Fruit fly (Drosophila melanogaster): ENCODE results near the gene SdhD.

The SdhD gene

dm6 chr3R:23782456-23783402 lies 22.3 kb upstream of the SdhD start (continued):
- TF ChIP-seq ash1 (GFP tag; optimal IDR thresholded peaks at IDR 0.05) (peak; percentile 92), Kr (GFP tag; optimal IDR thresholded peaks at IDR 0.05) (peak; percentile 86), lov (optimal IDR thresholded peaks at IDR 0.05) (no peak), lov (GFP tag; IDR thresholded peaks at IDR 0.05) (peak; percentile 89), CG18619 (GFP tag; optimal IDR thresholded peaks at IDR 0.05) (peak; percentile 76), h (optimal IDR thresholded peaks at IDR 0.05) (no peak), Xbp1 (GFP tag; optimal IDR thresholded peaks at IDR 0.05) (peak; percentile 91), shn (GFP tag; optimal IDR thresholded peaks at IDR 0.05) (peak; percentile 54), Hr39 (optimal IDR thresholded peaks at IDR 0.05) (no peak), B-H2 (GFP tag; optimal IDR thresholded peaks at IDR 0.05) (peak; percentile 52), CG16863 (GFP tag; optimal IDR thresholded peaks at IDR 0.05) (peak; percentile 88), sens (GFP tag) (peak; percentile 99), NfI (GFP tag; optimal IDR thresholded peaks at IDR 0.05) (peak; percentile 71), maf-S (GFP tag; optimal IDR thresholded peaks at IDR 0.05) (peak; percentile 60), sim (GFP tag; IDR thresholded peaks at IDR 0.05) (peak; percentile 84), CG8924 (tag; optimal IDR thresholded peaks at IDR 0.05) (peak; percentile 92), NFAT (GFP tag; IDR thresholded peaks at IDR 0.05) (peak; percentile 22; the same call in 1 of the 2 replicates), Nf-YC (tag; optimal IDR thresholded peaks at IDR 0.05) (peak; percentile 85), CG15696 (tag; optimal IDR thresholded peaks at IDR 0.05) (peak; percentile 94), HLH54F (GFP tag; optimal IDR thresholded peaks at IDR 0.05) (peak; percentile 50), Poxn (GFP tag; IDR thresholded peaks at IDR 0.05) (no peak), CG30020 (tag; optimal IDR thresholded peaks at IDR 0.05) (peak; percentile 68), CG11560 (tag; IDR thresholded peaks at IDR 0.05) (peak; percentile 37; the same call in 1 of the 3 replicates), CHES-1-like (GFP tag; optimal IDR thresholded peaks at IDR 0.05) (peak; percentile 38), Lhr (GFP tag; optimal IDR thresholded peaks at IDR 0.05) (peak; percentile 71), sens-2 (GFP tag; IDR thresholded peaks at IDR 0.05) (peak; percentile 62), abd-A (tag; optimal IDR thresholded peaks at IDR 0.05) (peak; percentile 48), Hsf (GFP tag; optimal IDR thresholded peaks at IDR 0.05) (peak; percentile 90), CG7839 (tag; optimal IDR thresholded peaks at IDR 0.05) (peak; percentile 91), ssp (GFP tag; IDR thresholded peaks at IDR 0.05) (peak; percentile 78), CG30431 (GFP tag; optimal IDR thresholded peaks at IDR 0.05) (peak; percentile 92), Usf (GFP tag; optimal IDR thresholded peaks at IDR 0.05) (peak; percentile 84), CG9876 (GFP tag; optimal IDR thresholded peaks at IDR 0.05) (no peak), CG31365 (tag; optimal IDR thresholded peaks at IDR 0.05) (peak; percentile 72), CG9609 (GFP tag; optimal IDR thresholded peaks at IDR 0.05) (peak; percentile 62), E2f1 (GFP tag; IDR thresholded peaks at IDR 0.05) (peak; percentile 78), dmrt99B (tag; optimal IDR thresholded peaks at IDR 0.05) (peak; percentile 92), CG4360 (GFP tag; IDR thresholded peaks at IDR 0.05) (peak; percentile 30; the same call in 1 of the 2 replicates), pan (optimal IDR thresholded peaks at IDR 0.05) (no peak), pan (GFP tag; optimal IDR thresholded peaks at IDR 0.05 in 1 of 2, IDR thresholded peaks at IDR 0.05 in 1 of 2) (peak in 1 of 2 experiments; percentile 81), Awh (GFP tag; IDR thresholded peaks at IDR 0.05) (peak; percentile 69), CG4820 (GFP tag; optimal IDR thresholded peaks at IDR 0.05) (peak; percentile 91), gro (GFP tag; optimal IDR thresholded peaks at IDR 0.05) (peak; percentile 8), fru (optimal IDR thresholded peaks at IDR 0.05) (no peak), CG14860 (GFP tag; IDR thresholded peaks at IDR 0.05; ENCODE audit: partially characterized antibody) (no peak), Dp (GFP tag; optimal IDR thresholded peaks at IDR 0.05) (no peak), Elba2 (GFP tag; optimal IDR thresholded peaks at IDR 0.05) (peak; percentile 28), H2.0 (GFP tag; IDR thresholded peaks at IDR 0.05) (peak; percentile 85), CG14710 (tag; optimal IDR thresholded peaks at IDR 0.05) (peak; percentile 96), CG14050 (GFP tag; IDR thresholded peaks at IDR 0.05) (peak; percentile 73), zfh2 (GFP tag; optimal IDR thresholded peaks at IDR 0.05) (no peak)

Data from whole organism, embryonic.